Worm (Caenorhabditis elegans) whole organism, early embryonic: ENCODE data around the gene best-16.

Experiments
- F13C5.2 ChIP-seq: sonication (generic microtip); optimal IDR thresholded peaks from 2 replicates; lab custom pipeline; 2017; ENCODE audit warnings: mild to moderate bottlenecking, missing genetic modification characterization, inconsistent platforms, missing compliant biosample characterization
- ama-1 ChIP-seq: fragments of 150-350 bp; optimal IDR thresholded peaks from 2 replicates; lab custom pipeline; 2014
- flt-1 ChIP-seq: fragments of 200-800 bp; sonication (Bioruptor generic); IDR thresholded peaks from 2 replicates; pipeline ENCODE4 v1.3.6; 2022; ENCODE audit warnings: missing genetic modification characterization, missing compliant biosample characterization
- hmg-4 ChIP-seq: fragments of 200-800 bp; sonication (Bioruptor generic); optimal IDR thresholded peaks from 2 replicates; lab custom pipeline; 2018; ENCODE audit warnings: mild to moderate bottlenecking, missing genetic modification characterization, missing compliant biosample characterization
- sea-1 ChIP-seq: fragments of 200-800 bp; sonication (Bioruptor generic); conservative IDR thresholded peaks from 2 replicates; pipeline ENCODE4 v1.3.6; 2022; ENCODE audit warnings: missing genetic modification characterization, missing compliant biosample characterization
- tra-4 ChIP-seq: sonication (generic microtip); optimal IDR thresholded peaks from 2 replicates; lab custom pipeline; 2017; ENCODE audit warnings: missing genetic modification characterization, missing compliant biosample characterization

DNA sequence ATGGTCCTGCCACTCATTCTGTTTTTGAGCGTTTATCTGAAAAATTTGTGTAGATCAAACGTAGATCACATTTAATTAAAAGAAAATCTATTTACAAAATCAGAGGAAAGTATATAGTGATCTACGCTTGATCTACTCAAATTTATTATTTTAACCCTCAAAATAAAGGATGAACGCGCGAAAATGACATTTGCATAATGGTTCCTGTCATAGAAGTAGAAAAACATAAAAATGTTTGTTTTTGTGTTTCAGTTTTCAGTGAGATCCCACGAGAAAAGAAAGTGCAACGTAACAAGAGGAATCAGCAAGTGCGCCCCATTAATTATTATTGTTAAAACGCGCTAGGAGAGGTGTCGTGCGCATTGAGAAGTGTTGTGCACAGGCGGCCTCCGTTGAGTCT is 15.7 kb upstream of the best-16 start:
- TF ChIP-seq ama-1 (lab: Kevin White, UChicago) (no peak), tra-4 (tag; lab: Kevin White, UChicago) (no peak), hmg-4 (GFP tag; lab: Kevin White, UChicago) (no peak), flt-1 (GFP tag; lab: Robert Waterston, UW) (no peak), F13C5.2 (tag; lab: Kevin White, UChicago) (no peak), sea-1 (GFP tag; lab: Robert Waterston, UW) (no peak)
